Worm (Caenorhabditis elegans) whole organism, L2 larva: Measurements from ENCODE around the gene M57.2.

Experiments
- C34F6.9 ChIP-seq: fragments of 150-350 bp; optimal IDR thresholded peaks from 2 replicates; lab custom pipeline; 2014; ENCODE audit warnings: missing biosample characterization, missing genetic modification characterization
- F13H6.1 ChIP-seq: sonication (generic microtip); optimal IDR thresholded peaks from 2 replicates; lab custom pipeline; 2016; ENCODE audit warnings: missing genetic modification characterization, missing compliant biosample characterization
- R02D3.7 ChIP-seq: fragments of 150-350 bp; optimal IDR thresholded peaks from 2 replicates; lab custom pipeline; 2014; ENCODE audit warnings: missing biosample characterization, missing genetic modification characterization
- Y55F3AM.14 ChIP-seq: fragments of 200-800 bp; sonication (Bioruptor generic); optimal IDR thresholded peaks from 2 replicates; lab custom pipeline; 2018; ENCODE audit warnings: mild to moderate bottlenecking, missing genetic modification characterization, missing compliant biosample characterization
- ZK546.5 ChIP-seq: sonication (generic microtip); optimal IDR thresholded peaks from 2 replicates; lab custom pipeline; 2017; ENCODE audit warnings: missing biosample characterization, missing genetic modification characterization
- alr-1 ChIP-seq: fragments of 150-350 bp; optimal IDR thresholded peaks from 2 replicates; lab custom pipeline; 2014; ENCODE audit warnings: missing biosample characterization, missing genetic modification characterization
- aly-2 ChIP-seq: fragments of 150-350 bp; optimal IDR thresholded peaks from 2 replicates; lab custom pipeline; 2014; ENCODE audit warnings: missing biosample characterization, missing genetic modification characterization
- ama-1 ChIP-seq: fragments of 150-350 bp; optimal IDR thresholded peaks from 2 replicates; lab custom pipeline; 2018; ENCODE audit warnings: inconsistent platforms
- blmp-1 ChIP-seq: sonication (generic microtip); optimal IDR thresholded peaks from 2 replicates; lab custom pipeline; 2017; ENCODE audit warnings: missing genetic modification characterization, mild to moderate bottlenecking, missing compliant biosample characterization, antibody characterized with exemption, moderate library complexity; ENCODE audit not compliant: insufficient read depth
- ceh-16 ChIP-seq: fragments of 150-350 bp; optimal IDR thresholded peaks from 2 replicates; lab custom pipeline; 2014; ENCODE audit warnings: missing biosample characterization, missing genetic modification characterization
- ceh-82 ChIP-seq: fragments of 150-350 bp; optimal IDR thresholded peaks from 2 replicates; lab custom pipeline; 2014; ENCODE audit warnings: missing biosample characterization, missing genetic modification characterization
- crh-2 ChIP-seq: sonication (generic microtip); optimal IDR thresholded peaks from 2 replicates; lab custom pipeline; 2017; ENCODE audit warnings: missing biosample characterization, missing genetic modification characterization
- dmd-4 ChIP-seq: sonication (generic microtip); optimal IDR thresholded peaks from 2 replicates; lab custom pipeline; 2017; ENCODE audit warnings: missing biosample characterization, missing genetic modification characterization
- egl-27 ChIP-seq: sonication (generic microtip); optimal IDR thresholded peaks from 3 replicates; lab custom pipeline; 2017; ENCODE audit warnings: missing biosample characterization, missing genetic modification reagents, missing genetic modification characterization
- elt-1 ChIP-seq: fragments of 150-350 bp; optimal IDR thresholded peaks from 2 replicates; lab custom pipeline; 2014; ENCODE audit warnings: missing biosample characterization, missing genetic modification characterization
- elt-3 ChIP-seq: sonication (generic microtip); optimal IDR thresholded peaks from 2 replicates; lab custom pipeline; 2017; ENCODE audit warnings: missing biosample characterization, missing genetic modification characterization
- fos-1 ChIP-seq: fragments of 150-350 bp; optimal IDR thresholded peaks from 2 replicates; lab custom pipeline; 2014; ENCODE audit warnings: missing biosample characterization, missing genetic modification characterization
- gmeb-1 ChIP-seq: fragments of 150-350 bp; optimal IDR thresholded peaks from 2 replicates; lab custom pipeline; 2014; ENCODE audit warnings: missing biosample characterization, missing genetic modification characterization
- lin-11 ChIP-seq: fragments of 150-350 bp; sonication (generic microtip); optimal IDR thresholded peaks from 2 replicates; lab custom pipeline; 2014; ENCODE audit warnings: missing biosample characterization, missing genetic modification characterization, inconsistent platforms, mixed read lengths
- lin-13 ChIP-seq: fragments of 150-350 bp; optimal IDR thresholded peaks from 2 replicates; lab custom pipeline; 2014; ENCODE audit warnings: missing biosample characterization, missing genetic modification reagents, missing genetic modification characterization
- lin-39 ChIP-seq: fragments of 150-350 bp; optimal IDR thresholded peaks from 2 replicates; lab custom pipeline; 2014; ENCODE audit warnings: missing biosample characterization, missing genetic modification reagents, missing genetic modification characterization
- lsy-2 ChIP-seq, 2 experiments: fragments of 150-350 bp in 1 of 2; sonication (generic microtip) in 1 of 2; optimal IDR thresholded peaks; 2 replicates each; lab custom pipeline; 2014 to 2017; ENCODE audit warnings: missing biosample characterization in 2 of 2, missing genetic modification characterization in 2 of 2
- mab-5 ChIP-seq: fragments of 150-350 bp; optimal IDR thresholded peaks from 2 replicates; lab custom pipeline; 2014; ENCODE audit warnings: missing biosample characterization, missing genetic modification characterization
- mbf-1 ChIP-seq: sonication (generic microtip); optimal IDR thresholded peaks from 2 replicates; lab custom pipeline; 2017; ENCODE audit warnings: missing biosample characterization, missing genetic modification characterization
- mdl-1 ChIP-seq, 2 experiments: fragments of 150-350 bp in 1 of 2; sonication (generic microtip) in 1 of 2; optimal IDR thresholded peaks; 2 replicates each; lab custom pipeline; 2017; ENCODE audit warnings: missing biosample characterization in 2 of 2, missing genetic modification characterization in 2 of 2
- nhr-10 ChIP-seq: sonication (generic microtip); optimal IDR thresholded peaks from 2 replicates; lab custom pipeline; 2017; ENCODE audit warnings: missing biosample characterization, missing genetic modification characterization
- nhr-11 ChIP-seq: fragments of 150-350 bp; optimal IDR thresholded peaks from 2 replicates; lab custom pipeline; 2014; ENCODE audit warnings: missing biosample characterization, missing genetic modification characterization
- nhr-12 ChIP-seq: fragments of 150-350 bp; optimal IDR thresholded peaks from 2 replicates; lab custom pipeline; 2014; ENCODE audit warnings: missing biosample characterization, missing genetic modification characterization
- nhr-129 ChIP-seq: fragments of 150-350 bp; optimal IDR thresholded peaks from 2 replicates; lab custom pipeline; 2014; ENCODE audit warnings: missing biosample characterization, missing genetic modification characterization
- nhr-21 ChIP-seq: fragments of 150-350 bp; optimal IDR thresholded peaks from 2 replicates; lab custom pipeline; 2014; ENCODE audit warnings: missing biosample characterization, missing genetic modification characterization
- nhr-23 ChIP-seq: fragments of 150-350 bp; optimal IDR thresholded peaks from 2 replicates; lab custom pipeline; 2014; ENCODE audit warnings: missing biosample characterization, missing genetic modification reagents, missing genetic modification characterization
- nhr-237 ChIP-seq: fragments of 150-350 bp; optimal IDR thresholded peaks from 2 replicates; lab custom pipeline; 2014; ENCODE audit warnings: missing biosample characterization, missing genetic modification characterization
- nhr-25 ChIP-seq: fragments of 150-350 bp; sonication (generic microtip); optimal IDR thresholded peaks from 3 replicates; lab custom pipeline; 2014; ENCODE audit warnings: missing biosample characterization, missing genetic modification characterization
- nhr-6 ChIP-seq: fragments of 150-350 bp; optimal IDR thresholded peaks from 2 replicates; lab custom pipeline; 2014; ENCODE audit warnings: missing biosample characterization, missing genetic modification characterization
- nhr-77 ChIP-seq: fragments of 150-350 bp; optimal IDR thresholded peaks from 2 replicates; lab custom pipeline; 2014; ENCODE audit warnings: missing biosample characterization, missing genetic modification characterization
- peb-1 ChIP-seq: fragments of 150-350 bp; optimal IDR thresholded peaks from 2 replicates; lab custom pipeline; 2014; ENCODE audit warnings: missing biosample characterization, missing genetic modification characterization
- sem-4 ChIP-seq: fragments of 150-350 bp; optimal IDR thresholded peaks from 2 replicates; lab custom pipeline; 2014; ENCODE audit warnings: missing biosample characterization, missing genetic modification reagents, missing genetic modification characterization
- skn-1 ChIP-seq: sonication (generic microtip); optimal IDR thresholded peaks from 2 replicates; lab custom pipeline; 2017; ENCODE audit warnings: missing biosample characterization, missing genetic modification characterization
- sma-3 ChIP-seq: sonication (generic microtip); optimal IDR thresholded peaks from 2 replicates; lab custom pipeline; 2016; ENCODE audit warnings: missing genetic modification reagents, missing genetic modification characterization, missing compliant biosample characterization
- sma-9 ChIP-seq, 2 experiments: fragments of 150-350 bp in 1 of 2; sonication (generic microtip) in 1 of 2; optimal IDR thresholded peaks; 2 replicates each; lab custom pipeline; 2014 to 2016; ENCODE audit warnings: missing genetic modification characterization in 2 of 2, mild to moderate bottlenecking in 1 of 2, missing biosample characterization in 1 of 2, missing compliant biosample characterization in 1 of 2, missing genetic modification reagents in 1 of 2, moderate library complexity in 1 of 2
- snpc-4 ChIP-seq: fragments of 150-350 bp; optimal IDR thresholded peaks from 2 replicates; lab custom pipeline; 2014; ENCODE audit warnings: missing biosample characterization, missing genetic modification characterization
- unc-39 ChIP-seq: fragments of 150-350 bp; optimal IDR thresholded peaks from 2 replicates; lab custom pipeline; 2014; ENCODE audit warnings: missing biosample characterization, missing genetic modification characterization
- unc-55 ChIP-seq: fragments of 150-350 bp; sonication (generic microtip); optimal IDR thresholded peaks from 3 replicates; lab custom pipeline; 2014; ENCODE audit warnings: missing biosample characterization, missing genetic modification reagents, missing genetic modification characterization
- unc-62 ChIP-seq: fragments of 150-350 bp; optimal IDR thresholded peaks from 2 replicates; lab custom pipeline; 2014; ENCODE audit warnings: missing biosample characterization, missing genetic modification reagents, missing genetic modification characterization
- zag-1 ChIP-seq: fragments of 150-350 bp; optimal IDR thresholded peaks from 2 replicates; lab custom pipeline; 2014; ENCODE audit warnings: missing biosample characterization, missing genetic modification characterization
- ztf-1 ChIP-seq: fragments of 200-800 bp; sonication (Bioruptor generic); conservative IDR thresholded peaks from 2 replicates; pipeline ENCODE4 v1.3.6; 2022; ENCODE audit warnings: missing genetic modification characterization, missing compliant biosample characterization
- ztf-11 ChIP-seq: sonication (generic microtip); optimal IDR thresholded peaks from 2 replicates; lab custom pipeline; 2017; ENCODE audit warnings: missing biosample characterization, missing genetic modification characterization
- ztf-4 ChIP-seq: fragments of 150-350 bp; optimal IDR thresholded peaks from 2 replicates; lab custom pipeline; 2014; ENCODE audit warnings: missing biosample characterization, missing genetic modification characterization

Gene M57.2

ce11 chrIV:3520374-3520773 lies 6.8 kb upstream of the M57.2 start:
- TF ChIP-seq unc-55 (GFP tag; lab: Kevin White, UChicago) = peak; percentile 76
- TF ChIP-seq nhr-129 (tag; lab: Kevin White, UChicago) = no peak
- TF ChIP-seq ceh-82 (tag; lab: Kevin White, UChicago) = peak; percentile 4
- TF ChIP-seq, all 48 proteins: peak for 2

ce11 chrIV:3520957-3521356 lies 6.2 kb upstream of the M57.2 start:
- TF ChIP-seq nhr-21 (no peak), mbf-1 (no peak), nhr-237 (tag; lab: Kevin White, UChicago) (no peak), blmp-1 (no peak), nhr-10 (no peak), R02D3.7 (tag; lab: Kevin White, UChicago) (no peak), lin-39 (no peak), nhr-129 (tag; lab: Kevin White, UChicago) (peak; percentile 28), sem-4 (tag; lab: Kevin White, UChicago) (peak; percentile 12), dmd-4 (no peak), sma-9 (GFP tag; optimal IDR thresholded peaks at IDR 0.05; lab: Kevin White, UChicago) (peak; percentile 31), sma-9 (tag; optimal IDR thresholded peaks at IDR 0.05; lab: Kevin White, UChicago) (no peak), nhr-11 (tag; lab: Kevin White, UChicago) (no peak), nhr-23 (tag; lab: Kevin White, UChicago) (no peak), ceh-82 (tag; lab: Kevin White, UChicago) (no peak), elt-3 (no peak), ceh-16 (tag; lab: Kevin White, UChicago) (no peak), lin-13 (GFP tag; lab: Kevin White, UChicago) (no peak), snpc-4 (tag; lab: Kevin White, UChicago) (no peak), mab-5 (no peak), nhr-25 (tag; lab: Kevin White, UChicago) (no peak), lin-11 (no peak), elt-1 (tag; lab: Kevin White, UChicago) (no peak), C34F6.9 (tag; lab: Kevin White, UChicago) (peak; percentile 10), unc-55 (GFP tag; lab: Kevin White, UChicago) (peak; percentile 31), gmeb-1 (tag; lab: Kevin White, UChicago) (no peak), egl-27 (tag; lab: Kevin White, UChicago) (no peak), nhr-12 (tag; lab: Kevin White, UChicago) (no peak), mdl-1 (tag; optimal IDR thresholded peaks at IDR 0.05; lab: Kevin White, UChicago) (peak in 1 of 2 experiments; percentile 18), aly-2 (tag; lab: Kevin White, UChicago) (no peak), zag-1 (tag; lab: Kevin White, UChicago) (peak; percentile 39), peb-1 (tag; lab: Kevin White, UChicago) (no peak), crh-2 (peak; percentile 10), sma-3 (GFP tag; lab: Kevin White, UChicago) (no peak), Y55F3AM.14 (GFP tag; lab: Kevin White, UChicago) (no peak), unc-62 (GFP tag; lab: Kevin White, UChicago) (no peak), nhr-77 (tag; lab: Kevin White, UChicago) (no peak), skn-1 (tag; lab: Kevin White, UChicago) (no peak), F13H6.1 (peak; percentile 56), nhr-6 (tag; lab: Kevin White, UChicago) (no peak), ama-1 (lab: Kevin White, UChicago) (no peak), ZK546.5 (tag; lab: Kevin White, UChicago) (no peak), fos-1 (tag; lab: Kevin White, UChicago) (no peak), ztf-11 (no peak), lsy-2 (tag; optimal IDR thresholded peaks at IDR 0.05; lab: Kevin White, UChicago) (peak in 1 of 2 experiments; percentile 10), alr-1 (tag; lab: Kevin White, UChicago) (no peak), ztf-4 (tag; lab: Kevin White, UChicago) (no peak), unc-39 (tag; lab: Kevin White, UChicago) (no peak), ztf-1 (GFP tag; lab: Robert Waterston, UW) (no peak)
- TF ChIP-seq, all 48 proteins: peak for 10
